Worm (Caenorhabditis elegans): Measurements from ENCODE around the gene F49F1.17.

F49F1.17 gene

ce11 chrIV:4173789-4174188 lies 38.1 kb upstream of the F49F1.17 start, which contains the start of gene rnp-3 (continued):
- TF ChIP-seq ceh-27 (GFP tag; optimal IDR thresholded peaks at IDR 0.05) (no peak), ccch-3 (GFP tag; optimal IDR thresholded peaks at IDR 0.05) (no peak), C06A6.2 (GFP tag; conservative IDR thresholded peaks at IDR 0.05) (no peak), ztf-18 (tag; optimal IDR thresholded peaks at IDR 0.05) (no peak)

- TF ChIP-seq nfya-1 (tag; optimal IDR thresholded peaks at IDR 0.05; ENCODE audit: borderline replicate concordance, insufficient read depth), result no peak
Observed at ce11 chrIV:4172242-4172641, 36.6 kb upstream of the F49F1.17 start.

- TF ChIP-seq ets-4 (GFP tag; optimal IDR thresholded peaks at IDR 0.05), result no peak
- TF ChIP-seq let-526 (GFP tag; IDR thresholded peaks at IDR 0.05), result no peak
- no peak for TF ChIP-seq dox-1 (GFP tag; IDR thresholded peaks at IDR 0.05)
- TF ChIP-seq lsl-1 (GFP tag; optimal IDR thresholded peaks at IDR 0.05), result no peak
- TF ChIP-seq unc-62 (GFP tag; optimal IDR thresholded peaks at IDR 0.05), result no peak
- 0 out of 2 replicates have a peak, but pooled peaks have one; percentile 42 for TF ChIP-seq attf-3 (GFP tag; conservative IDR thresholded peaks at IDR 0.05)
- TF ChIP-seq F10E7.11 (tag; optimal IDR thresholded peaks at IDR 0.05), result no peak
- no peak for TF ChIP-seq snpc-4 (GFP tag; optimal IDR thresholded peaks at IDR 0.05)
- TF ChIP-seq snpc-4 (tag; optimal IDR thresholded peaks at IDR 0.05), result peak in 1 of 4 experiments; percentile 3
- no peak for TF ChIP-seq T26A5.8 (tag; optimal IDR thresholded peaks at IDR 0.05)
- no peak for TF ChIP-seq nfya-1 (tag; optimal IDR thresholded peaks at IDR 0.05; ENCODE audit: borderline replicate concordance, insufficient read depth)
- TF ChIP-seq F23B12.7 (tag; optimal IDR thresholded peaks at IDR 0.05; ENCODE audit: insufficient read depth), result no peak
- no peak for TF ChIP-seq efl-1 (GFP tag; optimal IDR thresholded peaks at IDR 0.05)
- TF ChIP-seq ceh-58 (GFP tag; IDR thresholded peaks at IDR 0.05), result no peak
- TF ChIP-seq sdz-38 (tag; optimal IDR thresholded peaks at IDR 0.05), result no peak
- TF ChIP-seq sea-2 (GFP tag; IDR thresholded peaks at IDR 0.05), result no peak
- TF ChIP-seq T07F8.4 (tag; optimal IDR thresholded peaks at IDR 0.05), result no peak
- TF ChIP-seq F33H1.4 (GFP tag; IDR thresholded peaks at IDR 0.05), result 0 out of 2 replicates have a peak, but pooled peaks have one; percentile 18
- no peak for TF ChIP-seq nfya-2 (GFP tag; IDR thresholded peaks at IDR 0.05)
- no peak for TF ChIP-seq mes-4 (tag; optimal IDR thresholded peaks at IDR 0.05)
- TF ChIP-seq bed-2 (GFP tag; IDR thresholded peaks at IDR 0.05), result 0 out of 2 replicates have a peak, but pooled peaks have one; percentile 32
- no peak for TF ChIP-seq F55B11.4 (tag; optimal IDR thresholded peaks at IDR 0.05; ENCODE audit: borderline replicate concordance, insufficient read depth)
- TF ChIP-seq nhr-120 (GFP tag; IDR thresholded peaks at IDR 0.05), result no peak
- TF ChIP-seq lin-35 (GFP tag; optimal IDR thresholded peaks at IDR 0.05), result peak in 1 of 3 experiments; percentile 28
- no peak for TF ChIP-seq attf-5 (GFP tag; optimal IDR thresholded peaks at IDR 0.05)
- TF ChIP-seq ZK185.1 (tag; optimal IDR thresholded peaks at IDR 0.05; ENCODE audit: poor library complexity, severe bottlenecking), result no peak
- peak; percentile 47 for TF ChIP-seq lin-54 (GFP tag; optimal IDR thresholded peaks at IDR 0.05)
- TF ChIP-seq B0019.2 (GFP tag; conservative IDR thresholded peaks at IDR 0.05), result no peak
- no peak for TF ChIP-seq Y56A3A.18 (GFP tag; IDR thresholded peaks at IDR 0.05)
- TF ChIP-seq mcd-1 (GFP tag; IDR thresholded peaks at IDR 0.05), result peak; percentile 89
- TF ChIP-seq nfyb-1 (GFP tag; IDR thresholded peaks at IDR 0.05), result no peak
Observed at ce11 chrIV:4171531-4172163, 36.0 kb upstream of the F49F1.17 start, which contains the start of the genes K08D10.13 and rnp-2. TSS of gene K08D10.13 (minus strand) at chrIV:4171581. TSS of gene rnp-2 (plus strand) at chrIV:4172076.
